Worm (Caenorhabditis elegans): Measurements from ENCODE around the gene T23D5.3.
"Not testable (repeated sequence)": the region's sequence is repeated elsewhere in the genome, so short reads cannot be mapped to it uniquely, and the experiment has no call there.

DNA sequence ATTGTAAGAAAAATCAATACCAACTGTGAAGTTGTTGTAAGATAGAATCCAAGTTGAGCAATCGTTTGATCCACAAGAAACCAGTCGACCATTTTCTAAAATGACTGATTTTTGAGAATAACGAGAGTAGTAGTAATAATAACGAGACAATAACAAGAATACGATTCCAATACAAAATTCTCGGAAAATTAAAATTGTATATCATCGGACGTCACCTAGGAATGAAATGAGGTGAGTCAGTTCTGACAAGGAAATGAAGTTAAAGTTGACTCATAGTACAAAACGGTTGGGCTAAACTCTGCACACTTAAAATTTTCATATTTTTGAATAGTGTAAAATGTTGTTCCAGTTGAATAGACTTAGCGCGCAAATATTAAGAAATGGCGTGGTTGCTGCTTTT, 10.9 kb upstream of the T23D5.3 start, which contains the start of gene str-19:
- TF ChIP-seq snpc-1.1 (tag; optimal IDR thresholded peaks at IDR 0.05; ENCODE audit: insufficient read depth); unc-62 (GFP tag; optimal IDR thresholded peaks at IDR 0.05); Y53G8AR.9 (GFP tag; conservative IDR thresholded peaks at IDR 0.05); lsy-27 (tag; optimal IDR thresholded peaks at IDR 0.05; ENCODE audit: borderline replicate concordance, insufficient read depth); lir-1 (GFP tag; conservative IDR thresholded peaks at IDR 0.05); egrh-3 (GFP tag; IDR thresholded peaks at IDR 0.05): not testable (repeated sequence)

All from whole organism, young adult.